Worm (Caenorhabditis elegans): ENCODE data around the gene sfxn-5.

ce11 chrII:8126617-8127016, 21.8 kb upstream of the sfxn-5 start:
- TF ChIP-seq flt-1 (GFP tag; IDR thresholded peaks at IDR 0.05) (no peak), klf-2 (GFP tag; conservative IDR thresholded peaks at IDR 0.05) (no peak)

Measured in whole organism, midembryonic.